Worm (Caenorhabditis elegans): Measurements from ENCODE around the gene asp-18.

asp-18 gene

DNA sequence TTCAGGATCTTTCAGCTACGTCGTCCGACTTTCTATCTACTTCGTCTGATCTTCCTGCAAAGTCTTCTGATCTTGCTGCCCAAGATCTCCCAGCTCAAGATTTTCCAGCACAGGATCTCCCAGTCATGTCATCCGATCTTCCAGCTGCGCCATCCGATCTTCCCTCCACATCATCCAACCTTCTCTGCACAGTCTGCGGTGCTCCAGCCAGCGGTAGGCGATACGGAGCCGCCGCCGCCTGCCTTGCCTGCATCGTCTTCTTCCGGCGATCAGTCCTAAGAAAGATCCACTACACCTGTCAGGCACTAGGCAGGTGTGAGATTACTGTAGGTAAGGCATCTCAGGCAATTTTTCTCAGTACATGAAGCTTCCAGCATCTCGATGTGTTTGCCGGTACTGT is 32.2 kb downstream of the asp-18 start, which contains the start of gene nhr-241:
Gene nhr-241, plus strand, starts transcription at position 126 of the 400 bp plus-strand sequence.
- no peak for TF ChIP-seq mdl-1 (tag; optimal IDR thresholded peaks at IDR 0.05)
- TF ChIP-seq fkh-2 (tag; optimal IDR thresholded peaks at IDR 0.05) = no peak
- no peak for TF ChIP-seq ama-1 (optimal IDR thresholded peaks at IDR 0.05)
- TF ChIP-seq egl-5 (tag; optimal IDR thresholded peaks at IDR 0.05) = no peak
- TF ChIP-seq nhr-23 (tag; optimal IDR thresholded peaks at IDR 0.05) = no peak
- no peak for TF ChIP-seq eor-1 (tag; optimal IDR thresholded peaks at IDR 0.05)
- TF ChIP-seq nhr-28 (tag; optimal IDR thresholded peaks at IDR 0.05) = no peak
- no peak for TF ChIP-seq elt-1 (tag; optimal IDR thresholded peaks at IDR 0.05)
- TF ChIP-seq nhr-67 (tag; optimal IDR thresholded peaks at IDR 0.05) = no peak

- TF ChIP-seq ama-1 (optimal IDR thresholded peaks at IDR 0.05) = no peak
- no peak for TF ChIP-seq elt-1 (tag; optimal IDR thresholded peaks at IDR 0.05)
- no peak for TF ChIP-seq ceh-28 (tag; optimal IDR thresholded peaks at IDR 0.05)
- no peak for TF ChIP-seq ztf-4 (tag; optimal IDR thresholded peaks at IDR 0.05)
- no peak for TF ChIP-seq tbx-2 (tag; optimal IDR thresholded peaks at IDR 0.05)
Observed at ce11 chrV:18695469-18695868, 36.0 kb downstream of the asp-18 start.

- TF ChIP-seq hmg-11 (tag; optimal IDR thresholded peaks at IDR 0.05) = peak; percentile 70
- TF ChIP-seq fkh-2 (tag; optimal IDR thresholded peaks at IDR 0.05) = no peak
- TF ChIP-seq nhr-11 (tag; optimal IDR thresholded peaks at IDR 0.05) = no peak
- TF ChIP-seq snpc-4 (tag; optimal IDR thresholded peaks at IDR 0.05) = peak; percentile 41
- peak; percentile 24 for TF ChIP-seq pha-4 (tag; optimal IDR thresholded peaks at IDR 0.05)
- TF ChIP-seq ZK546.5 (tag; optimal IDR thresholded peaks at IDR 0.05) = no peak
Observed at ce11 chrV:18689681-18690080, 41.8 kb downstream of the asp-18 start, which contains the start of the genes ubc-19 and Y69H2.7. Gene ubc-19, minus strand, starts transcription at chrV:18689762. Gene Y69H2.7, plus strand, starts transcription at chrV:18689989.

ce11 chrV:18687361-18687760 is 44.1 kb downstream of the asp-18 start:
- no peak for TF ChIP-seq mdl-1 (tag; optimal IDR thresholded peaks at IDR 0.05)
- no peak for TF ChIP-seq snpc-4 (tag; optimal IDR thresholded peaks at IDR 0.05)
- TF ChIP-seq fos-1 (tag; optimal IDR thresholded peaks at IDR 0.05) = no peak
- TF ChIP-seq nfya-1 (tag; optimal IDR thresholded peaks at IDR 0.05; ENCODE audit: insufficient read depth) = no peak

- TF ChIP-seq elt-3 (tag; optimal IDR thresholded peaks at IDR 0.05) = no peak
- TF ChIP-seq unc-39 (tag; optimal IDR thresholded peaks at IDR 0.05) = no peak
- no peak for TF ChIP-seq fos-1 (tag; optimal IDR thresholded peaks at IDR 0.05)
- no peak for TF ChIP-seq elt-1 (tag; optimal IDR thresholded peaks at IDR 0.05)
- no peak for TF ChIP-seq aly-2 (tag; optimal IDR thresholded peaks at IDR 0.05)
- no peak for TF ChIP-seq ceh-28 (tag; optimal IDR thresholded peaks at IDR 0.05)
- TF ChIP-seq unc-62 (GFP tag; optimal IDR thresholded peaks at IDR 0.05) = no peak
- no peak for TF ChIP-seq egl-5 (tag; optimal IDR thresholded peaks at IDR 0.05)
- TF ChIP-seq daf-12 (tag; optimal IDR thresholded peaks at IDR 0.05) = no peak
- no peak for TF ChIP-seq sea-2 (GFP tag; optimal IDR thresholded peaks at IDR 0.05)
- TF ChIP-seq nhr-28 (tag; optimal IDR thresholded peaks at IDR 0.05) = no peak
- no peak for TF ChIP-seq ceh-16 (tag; optimal IDR thresholded peaks at IDR 0.05)
- TF ChIP-seq nfya-1 (tag; optimal IDR thresholded peaks at IDR 0.05; ENCODE audit: insufficient read depth) = no peak
- TF ChIP-seq elt-2 (tag; optimal IDR thresholded peaks at IDR 0.05) = no peak
- no peak for TF ChIP-seq fkh-10 (GFP tag; optimal IDR thresholded peaks at IDR 0.05)
- TF ChIP-seq nhr-25 (tag; optimal IDR thresholded peaks at IDR 0.05) = no peak
- no peak for TF ChIP-seq eor-1 (tag; optimal IDR thresholded peaks at IDR 0.05)
- no peak for TF ChIP-seq pha-4 (tag; optimal IDR thresholded peaks at IDR 0.05)
- TF ChIP-seq jun-1 (tag; optimal IDR thresholded peaks at IDR 0.05) = no peak
Observed at ce11 chrV:18684455-18684987, 47.0 kb downstream of the asp-18 start, which contains the start of gene Y69H2.17. Gene Y69H2.17, plus strand, starts transcription at chrV:18684937.

All from whole organism, L3 larva.